Fruit fly (Drosophila melanogaster) whole organism, wandering third instar larva: ENCODE data around the gene CG16790.

Experiments
- Abd-B ChIP-seq: fragments of >200 bp; optimal IDR thresholded peaks from 2 replicates; lab custom pipeline; 2017; ENCODE audit warnings: missing biosample characterization, missing genetic modification characterization
- CG32264 ChIP-seq: fragments of 200-800 bp; sonication (Bioruptor generic); optimal IDR thresholded peaks from 2 replicates; lab custom pipeline; 2016; ENCODE audit warnings: missing biosample characterization, missing genetic modification characterization
- CG9705 ChIP-seq: fragments of 200-800 bp; sonication (Bioruptor generic); optimal IDR thresholded peaks from 2 replicates; lab custom pipeline; 2018; ENCODE audit warnings: missing biosample characterization, mild to moderate bottlenecking, missing genetic modification characterization
- Dfd ChIP-seq: fragments of >200 bp; optimal IDR thresholded peaks from 2 replicates; lab custom pipeline; 2017; ENCODE audit warnings: missing biosample characterization, missing genetic modification characterization
- Dif ChIP-seq: fragments of 200-275, 200-300 bp; sonication (Bioruptor generic); optimal IDR thresholded peaks from 2 replicates; lab custom pipeline; 2018; ENCODE audit warnings: missing biosample characterization, missing genetic modification characterization; ENCODE audit not compliant: partially characterized antibody
- HLH106 ChIP-seq: fragments of 200-800 bp; optimal IDR thresholded peaks from 3 replicates; lab custom pipeline; 2019; ENCODE audit warnings: missing biosample characterization, mild to moderate bottlenecking, missing genetic modification characterization, moderate library complexity
- Hnf4 ChIP-seq: fragments of 200-800 bp; sonication (Bioruptor generic); optimal IDR thresholded peaks from 2 replicates; lab custom pipeline; 2016; ENCODE audit warnings: missing biosample characterization, mild to moderate bottlenecking, missing genetic modification characterization
- Hr78 ChIP-seq: fragments of >200 bp; optimal IDR thresholded peaks from 2 replicates; lab custom pipeline; 2017; ENCODE audit warnings: missing biosample characterization, missing genetic modification characterization
- Jra ChIP-seq: sonication (Bioruptor generic); optimal IDR thresholded peaks from 2 replicates; lab custom pipeline; 2016; ENCODE audit warnings: missing biosample characterization, missing genetic modification characterization
- Mio ChIP-seq: sonication (Bioruptor generic); optimal IDR thresholded peaks from 2 replicates; lab custom pipeline; 2016; ENCODE audit warnings: missing biosample characterization, missing genetic modification characterization
- N ChIP-seq: fragments of >200 bp; optimal IDR thresholded peaks from 2 replicates; lab custom pipeline; 2018; ENCODE audit warnings: missing biosample characterization, missing external identifiers, missing genetic modification characterization
- Rel ChIP-seq, 2 experiments: fragments of 200-800 bp; sonication (Bioruptor generic) in 1 of 2; optimal IDR thresholded peaks; 2 replicates in 1 of 2; 3 replicates in 1 of 2; lab custom pipeline; 2016 to 2019; ENCODE audit warnings: mild to moderate bottlenecking in 2 of 2, missing biosample characterization in 2 of 2, missing genetic modification characterization in 2 of 2, moderate library complexity in 1 of 2
- Sp1 ChIP-seq: fragments of 200-800 bp; sonication (Bioruptor generic); optimal IDR thresholded peaks from 3 replicates; lab custom pipeline; 2019; ENCODE audit warnings: missing biosample characterization, mild to moderate bottlenecking, missing genetic modification characterization, moderate library complexity
- Vsx2 ChIP-seq: fragments of 200-300, 225-300 bp; sonication (Bioruptor generic); optimal IDR thresholded peaks from 2 replicates; lab custom pipeline; 2018; ENCODE audit warnings: missing biosample characterization, missing genetic modification characterization; ENCODE audit not compliant: partially characterized antibody
- br ChIP-seq: fragments of 200-800 bp; sonication (Bioruptor generic); optimal IDR thresholded peaks from 2 replicates; lab custom pipeline; 2016; ENCODE audit warnings: missing biosample characterization, missing genetic modification characterization
- brk ChIP-seq: fragments of 200-800 bp; sonication (Bioruptor generic); optimal IDR thresholded peaks from 2 replicates; lab custom pipeline; 2016; ENCODE audit warnings: missing biosample characterization, mild to moderate bottlenecking, missing genetic modification characterization
- dl ChIP-seq, 2 experiments: fragments of 175-275, 200-275 bp in 1 of 2; fragments of 200-275 bp in 1 of 2; sonication (Bioruptor generic); optimal IDR thresholded peaks; lab custom pipeline; 2018; ENCODE audit warnings: mild to moderate bottlenecking in 2 of 2, missing biosample characterization in 2 of 2, missing genetic modification characterization in 2 of 2, moderate library complexity in 2 of 2; ENCODE audit not compliant: partially characterized antibody in 2 of 2, insufficient read depth in 1 of 2
- dmrt93B ChIP-seq: fragments of 200-800 bp; sonication (Bioruptor generic); optimal IDR thresholded peaks from 2 replicates; lab custom pipeline; 2018; ENCODE audit warnings: missing biosample characterization, mild to moderate bottlenecking, missing genetic modification characterization
- dsf ChIP-seq: sonication (Bioruptor generic); optimal IDR thresholded peaks from 2 replicates; lab custom pipeline; 2016; ENCODE audit warnings: missing biosample characterization, missing genetic modification characterization, borderline replicate concordance
- ey ChIP-seq: fragments of 200-800 bp; sonication (Bioruptor generic); optimal IDR thresholded peaks from 2 replicates; lab custom pipeline; 2016; ENCODE audit warnings: missing biosample characterization, missing genetic modification characterization
- foxo ChIP-seq, 2 experiments: fragments of 200-800 bp; sonication (Bioruptor generic); optimal IDR thresholded peaks; 2 replicates in 1 of 2; 3 replicates in 1 of 2; lab custom pipeline; 2016 to 2017; ENCODE audit warnings: missing biosample characterization in 2 of 2, missing genetic modification characterization in 2 of 2
- fru ChIP-seq: fragments of 200-800 bp; sonication (Bioruptor generic); optimal IDR thresholded peaks from 3 replicates; lab custom pipeline; 2016; ENCODE audit warnings: missing biosample characterization, mild to moderate bottlenecking, missing genetic modification characterization
- h ChIP-seq: fragments of 200-800 bp; sonication (Bioruptor generic); optimal IDR thresholded peaks from 3 replicates; lab custom pipeline; 2016; ENCODE audit warnings: missing biosample characterization, mild to moderate bottlenecking, missing genetic modification characterization
- lola ChIP-seq: fragments of >200 bp; optimal IDR thresholded peaks from 2 replicates; lab custom pipeline; 2017; ENCODE audit warnings: missing biosample characterization, missing genetic modification characterization
- pan ChIP-seq: fragments of >200 bp; optimal IDR thresholded peaks from 2 replicates; lab custom pipeline; 2017
- psq ChIP-seq: fragments of 200-800 bp; sonication (Bioruptor generic); optimal IDR thresholded peaks from 3 replicates; lab custom pipeline; 2017; ENCODE audit warnings: missing biosample characterization, mild to moderate bottlenecking, missing genetic modification characterization, moderate library complexity
- rgr ChIP-seq: fragments of 200-800 bp; sonication (Bioruptor generic); optimal IDR thresholded peaks from 3 replicates; lab custom pipeline; 2016; ENCODE audit warnings: missing biosample characterization, mild to moderate bottlenecking, missing genetic modification characterization
- sage ChIP-seq: fragments of 200-800 bp; sonication (Bioruptor generic); optimal IDR thresholded peaks from 2 replicates; lab custom pipeline; 2016; ENCODE audit warnings: missing biosample characterization, mild to moderate bottlenecking, missing genetic modification characterization
- sv ChIP-seq: fragments of 200-800 bp; sonication (Bioruptor generic); optimal IDR thresholded peaks from 3 replicates; lab custom pipeline; 2016; ENCODE audit warnings: missing biosample characterization, missing genetic modification characterization
- tai ChIP-seq: sonication (Bioruptor generic); optimal IDR thresholded peaks from 2 replicates; lab custom pipeline; 2016; ENCODE audit warnings: missing biosample characterization, missing genetic modification characterization
- usp ChIP-seq: fragments of >200 bp; optimal IDR thresholded peaks from 2 replicates; lab custom pipeline; 2017; ENCODE audit warnings: missing biosample characterization, missing genetic modification characterization
- woc ChIP-seq: sonication (Bioruptor generic); optimal IDR thresholded peaks from 2 replicates; lab custom pipeline; 2016; ENCODE audit warnings: missing biosample characterization, mild to moderate bottlenecking, missing genetic modification characterization

Gene CG16790

dm6 chr3R:9595681-9596357 is 25.8 kb upstream of the CG16790 start:
- no peak for TF ChIP-seq Abd-B (GFP tag; lab: Kevin White, UChicago)
- no peak for TF ChIP-seq fru (GFP tag; lab: Kevin White, UChicago)
- no peak for TF ChIP-seq dsf (GFP tag; lab: Kevin White, UChicago)
- TF ChIP-seq sv (GFP tag; lab: Kevin White, UChicago): no peak
- TF ChIP-seq Jra (GFP tag; lab: Kevin White, UChicago): no peak
- TF ChIP-seq h (GFP tag; lab: Kevin White, UChicago): no peak
- TF ChIP-seq rgr: no peak
- TF ChIP-seq brk: no peak
- no peak for TF ChIP-seq tai (GFP tag; lab: Kevin White, UChicago)
- no peak for TF ChIP-seq br (GFP tag; lab: Kevin White, UChicago)
- no peak for TF ChIP-seq HLH106 (tag; lab: Kevin White, UChicago)
- no peak for TF ChIP-seq CG32264
- TF ChIP-seq woc (GFP tag; lab: Kevin White, UChicago): no peak
- no peak for TF ChIP-seq ey (GFP tag; lab: Kevin White, UChicago)
- no peak for TF ChIP-seq N
- TF ChIP-seq Dif (GFP tag; lab: Kevin White, UChicago): no peak

- TF ChIP-seq Dfd (GFP tag; lab: Kevin White, UChicago) (no peak), br (GFP tag; lab: Kevin White, UChicago) (no peak), foxo (GFP tag; optimal IDR thresholded peaks at IDR 0.05; lab: Kevin White, UChicago) (no peak), ey (GFP tag; lab: Kevin White, UChicago) (no peak), HLH106 (tag; lab: Kevin White, UChicago) (no peak), Hr78 (no peak), fru (GFP tag; lab: Kevin White, UChicago) (no peak), Jra (GFP tag; lab: Kevin White, UChicago) (no peak), Mio (GFP tag; lab: Kevin White, UChicago) (no peak), Rel (GFP tag; optimal IDR thresholded peaks at IDR 0.05; lab: Kevin White, UChicago) (no peak), Rel (tag; optimal IDR thresholded peaks at IDR 0.05; lab: Kevin White, UChicago) (no peak), CG9705 (GFP tag; lab: Kevin White, UChicago) (no peak), usp (GFP tag; lab: Kevin White, UChicago) (no peak), N (no peak), brk (no peak), dl (GFP tag; optimal IDR thresholded peaks at IDR 0.05; lab: Kevin White, UChicago; ENCODE audit: insufficient read depth in 1 of 2, partially characterized antibody in 2 of 2) (no peak), dmrt93B (GFP tag; lab: Kevin White, UChicago) (no peak), Hnf4 (GFP tag; lab: Kevin White, UChicago) (no peak), pan (lab: Kevin White, UChicago) (no peak), Dif (GFP tag; lab: Kevin White, UChicago) (no peak), sage (GFP tag; lab: Kevin White, UChicago) (no peak)
Observed at dm6 chr3R:9594839-9595238, 24.8 kb upstream of the CG16790 start.

- TF ChIP-seq dl (GFP tag; optimal IDR thresholded peaks at IDR 0.05; lab: Kevin White, UChicago; ENCODE audit: insufficient read depth in 1 of 2, partially characterized antibody in 2 of 2): no peak
- TF ChIP-seq Vsx2 (GFP tag; lab: Kevin White, UChicago): no peak
- no peak for TF ChIP-seq Sp1 (GFP tag; lab: Kevin White, UChicago)
- no peak for TF ChIP-seq usp (GFP tag; lab: Kevin White, UChicago)
- TF ChIP-seq Mio (GFP tag; lab: Kevin White, UChicago): no peak
- no peak for TF ChIP-seq Abd-B (GFP tag; lab: Kevin White, UChicago)
- TF ChIP-seq lola: no peak
- TF ChIP-seq psq (GFP tag; lab: Kevin White, UChicago): no peak
- TF ChIP-seq foxo (GFP tag; optimal IDR thresholded peaks at IDR 0.05; lab: Kevin White, UChicago): no peak
- no peak for TF ChIP-seq CG32264
- no peak for TF ChIP-seq fru (GFP tag; lab: Kevin White, UChicago)
- TF ChIP-seq h (GFP tag; lab: Kevin White, UChicago): no peak
- TF ChIP-seq br (GFP tag; lab: Kevin White, UChicago): no peak
- no peak for TF ChIP-seq sage (GFP tag; lab: Kevin White, UChicago)
- TF ChIP-seq CG9705 (GFP tag; lab: Kevin White, UChicago): no peak
- no peak for TF ChIP-seq Hr78
- no peak for TF ChIP-seq Rel (GFP tag; optimal IDR thresholded peaks at IDR 0.05; lab: Kevin White, UChicago)
- TF ChIP-seq Rel (tag; optimal IDR thresholded peaks at IDR 0.05; lab: Kevin White, UChicago): no peak
- TF ChIP-seq rgr: no peak
Observed at dm6 chr3R:9594251-9594581, 24.2 kb upstream of the CG16790 start.
